Worm (Caenorhabditis elegans): ENCODE results near the gene Y7A5A.8.

The Y7A5A.8 gene

DNA sequence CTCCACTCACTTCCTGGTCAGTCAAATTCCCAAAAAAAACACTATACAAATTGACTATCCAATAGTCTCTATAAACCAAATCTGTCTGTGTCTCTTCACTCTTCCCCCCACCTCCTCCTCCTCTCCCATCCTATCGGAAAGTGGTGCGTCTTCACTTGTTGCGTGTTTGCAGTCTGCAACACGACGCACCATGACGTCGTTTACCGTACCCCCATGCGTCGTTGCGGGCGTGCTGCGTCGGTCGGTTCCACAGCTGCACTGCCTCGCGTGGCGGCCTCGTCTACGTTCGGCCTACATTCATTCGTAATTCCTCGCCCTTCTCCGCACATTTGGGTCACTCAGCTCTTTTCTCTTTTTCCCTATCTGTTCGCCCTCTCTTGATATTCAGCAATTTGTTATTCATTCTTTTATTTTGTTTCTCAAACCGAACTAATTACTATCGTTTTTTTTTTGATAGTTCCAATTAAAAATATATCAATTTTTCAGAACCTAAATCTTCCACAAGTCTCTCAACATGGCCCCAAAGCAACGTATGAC, 18.9 kb downstream of the Y7A5A.8 start, which contains the start of gene serp-1.1 (continued):
- TF ChIP-seq lsy-12 (tag; optimal IDR thresholded peaks at IDR 0.05) (peak; percentile 99), egl-5 (tag; optimal IDR thresholded peaks at IDR 0.05) (no peak), nhr-11 (tag; optimal IDR thresholded peaks at IDR 0.05) (peak; percentile 86), ceh-28 (tag; optimal IDR thresholded peaks at IDR 0.05) (peak; percentile 96), snpc-4 (tag; optimal IDR thresholded peaks at IDR 0.05) (peak; percentile 94), hmg-11 (tag; optimal IDR thresholded peaks at IDR 0.05) (peak; percentile 99), fos-1 (tag; optimal IDR thresholded peaks at IDR 0.05) (peak; percentile 94), unc-39 (tag; optimal IDR thresholded peaks at IDR 0.05) (no peak), nhr-12 (tag; optimal IDR thresholded peaks at IDR 0.05) (no peak), ztf-4 (tag; optimal IDR thresholded peaks at IDR 0.05) (peak; percentile 91), nhr-76 (tag; optimal IDR thresholded peaks at IDR 0.05) (peak; percentile 78), ceh-16 (tag; optimal IDR thresholded peaks at IDR 0.05) (peak; percentile 11), jun-1 (tag; optimal IDR thresholded peaks at IDR 0.05) (peak; percentile 98), unc-62 (GFP tag; optimal IDR thresholded peaks at IDR 0.05) (peak; percentile 98), pha-4 (tag; optimal IDR thresholded peaks at IDR 0.05) (peak; percentile 99), mml-1 (tag; optimal IDR thresholded peaks at IDR 0.05) (no peak), fkh-2 (tag; optimal IDR thresholded peaks at IDR 0.05) (peak; percentile 78), nhr-43 (tag; optimal IDR thresholded peaks at IDR 0.05; ENCODE audit: poor library complexity, severe bottlenecking) (peak; percentile 98), aly-2 (tag; optimal IDR thresholded peaks at IDR 0.05) (no peak), elt-1 (tag; optimal IDR thresholded peaks at IDR 0.05) (peak; percentile 87), nhr-77 (tag; optimal IDR thresholded peaks at IDR 0.05) (peak; percentile 87)

DNA sequence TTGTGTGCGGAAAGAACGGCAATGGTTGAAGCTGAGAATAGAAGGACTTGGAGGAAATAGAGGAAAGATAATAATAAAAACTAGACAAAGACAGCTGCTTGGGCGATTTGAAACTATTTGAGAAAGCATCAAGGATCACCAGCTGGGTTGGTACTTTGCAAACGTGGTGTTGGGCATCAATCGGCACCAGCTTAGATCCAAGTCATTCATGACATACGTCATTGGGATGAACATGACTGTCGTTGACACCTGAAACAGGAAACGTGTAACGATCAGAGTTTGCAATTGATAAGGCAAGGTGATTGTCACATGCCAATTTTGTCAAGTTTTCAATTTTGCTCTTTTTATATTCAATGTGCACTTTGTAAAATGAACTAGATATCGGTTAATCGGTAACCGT, 20.2 kb downstream of the Y7A5A.8 start:
- peak; percentile 3 for TF ChIP-seq pha-4 (tag; optimal IDR thresholded peaks at IDR 0.05)
- TF ChIP-seq nhr-77 (tag; optimal IDR thresholded peaks at IDR 0.05) = peak; percentile 47
- TF ChIP-seq nhr-43 (tag; optimal IDR thresholded peaks at IDR 0.05; ENCODE audit: poor library complexity, severe bottlenecking) = peak; percentile 87
- TF ChIP-seq tbx-2 (tag; optimal IDR thresholded peaks at IDR 0.05) = peak; percentile 58
- peak; percentile 85 for TF ChIP-seq elt-2 (tag; optimal IDR thresholded peaks at IDR 0.05)
- TF ChIP-seq ceh-82 (tag; optimal IDR thresholded peaks at IDR 0.05) = no peak
- TF ChIP-seq sea-2 (GFP tag; optimal IDR thresholded peaks at IDR 0.05) = no peak
- peak; percentile 87 for TF ChIP-seq pqm-1 (tag; optimal IDR thresholded peaks at IDR 0.05)
- no peak for TF ChIP-seq fkh-10 (GFP tag; optimal IDR thresholded peaks at IDR 0.05)
- TF ChIP-seq aly-2 (tag; optimal IDR thresholded peaks at IDR 0.05) = peak; percentile 21
- TF ChIP-seq jun-1 (tag; optimal IDR thresholded peaks at IDR 0.05) = peak; percentile 61
- TF ChIP-seq lsy-12 (tag; optimal IDR thresholded peaks at IDR 0.05) = peak; percentile 67

DNA sequence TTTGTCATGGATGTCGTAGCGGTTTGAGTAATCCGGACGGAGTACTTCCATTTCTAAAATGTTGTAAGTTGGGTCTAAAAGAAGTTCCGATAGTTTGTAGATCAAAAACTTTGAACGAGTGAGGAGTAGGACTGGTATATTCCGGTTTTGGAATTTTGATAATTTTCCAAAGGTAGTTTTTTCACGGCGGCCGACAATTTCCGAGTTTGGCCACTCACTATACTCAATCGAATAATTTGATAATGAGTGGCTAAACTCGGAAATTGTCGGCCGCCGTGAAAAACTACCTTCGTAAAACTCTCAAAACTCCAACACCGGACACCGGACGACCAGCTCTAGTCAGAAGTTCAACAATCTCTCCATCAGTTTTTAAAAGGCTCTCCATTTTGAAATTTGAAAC, 22.0 kb downstream of the Y7A5A.8 start:
- TF ChIP-seq egl-5 (tag; optimal IDR thresholded peaks at IDR 0.05) (no peak), nhr-25 (tag; optimal IDR thresholded peaks at IDR 0.05) (no peak), fkh-10 (GFP tag; optimal IDR thresholded peaks at IDR 0.05) (no peak), ztf-4 (tag; optimal IDR thresholded peaks at IDR 0.05) (no peak), nhr-237 (tag; optimal IDR thresholded peaks at IDR 0.05) (no peak), mml-1 (tag; optimal IDR thresholded peaks at IDR 0.05) (no peak), aly-2 (tag; optimal IDR thresholded peaks at IDR 0.05) (no peak)

DNA sequence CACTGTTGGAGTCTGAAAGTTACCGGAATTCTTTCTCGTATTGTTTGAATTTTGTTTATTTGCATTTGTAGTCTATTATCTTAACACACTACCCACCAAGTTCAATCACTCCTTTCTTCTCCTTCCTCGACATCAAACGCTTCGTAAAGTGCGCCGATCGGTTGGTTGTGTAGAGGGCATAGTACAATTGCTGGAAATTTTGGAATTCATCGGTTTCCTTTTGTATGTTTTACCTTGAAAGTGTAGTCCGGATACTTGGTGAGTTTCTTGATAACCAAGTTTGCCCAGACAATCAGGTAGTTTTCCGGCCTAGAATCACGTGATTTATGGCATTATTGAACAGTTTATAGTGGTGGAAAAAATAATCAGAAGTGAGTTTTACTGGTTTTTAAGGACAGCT, 24.3 kb downstream of the Y7A5A.8 start:
- no peak for TF ChIP-seq nhr-237 (tag; optimal IDR thresholded peaks at IDR 0.05)
- no peak for TF ChIP-seq elt-1 (tag; optimal IDR thresholded peaks at IDR 0.05)
- peak; percentile 71 for TF ChIP-seq elt-2 (tag; optimal IDR thresholded peaks at IDR 0.05)
- TF ChIP-seq skn-1 (tag; optimal IDR thresholded peaks at IDR 0.05) = no peak
- TF ChIP-seq nhr-67 (tag; optimal IDR thresholded peaks at IDR 0.05) = no peak
- no peak for TF ChIP-seq jun-1 (tag; optimal IDR thresholded peaks at IDR 0.05)
- TF ChIP-seq aly-2 (tag; optimal IDR thresholded peaks at IDR 0.05) = no peak
- TF ChIP-seq ceh-16 (tag; optimal IDR thresholded peaks at IDR 0.05) = no peak
- TF ChIP-seq unc-62 (GFP tag; optimal IDR thresholded peaks at IDR 0.05) = no peak
- TF ChIP-seq nhr-23 (tag; optimal IDR thresholded peaks at IDR 0.05) = no peak
- no peak for TF ChIP-seq lin-39 (tag; optimal IDR thresholded peaks at IDR 0.05)
- peak; percentile 5 for TF ChIP-seq pqm-1 (tag; optimal IDR thresholded peaks at IDR 0.05)
- TF ChIP-seq nhr-11 (tag; optimal IDR thresholded peaks at IDR 0.05) = no peak
- TF ChIP-seq nhr-28 (tag; optimal IDR thresholded peaks at IDR 0.05) = no peak
- TF ChIP-seq fkh-2 (tag; optimal IDR thresholded peaks at IDR 0.05) = no peak
- no peak for TF ChIP-seq mdl-1 (tag; optimal IDR thresholded peaks at IDR 0.05)
- TF ChIP-seq ceh-9 (tag; optimal IDR thresholded peaks at IDR 0.05) = no peak

Measured in whole organism, L3 larva.